Fruit fly (Drosophila melanogaster): ENCODE measurements around the gene pst.

Gene pst

DNA sequence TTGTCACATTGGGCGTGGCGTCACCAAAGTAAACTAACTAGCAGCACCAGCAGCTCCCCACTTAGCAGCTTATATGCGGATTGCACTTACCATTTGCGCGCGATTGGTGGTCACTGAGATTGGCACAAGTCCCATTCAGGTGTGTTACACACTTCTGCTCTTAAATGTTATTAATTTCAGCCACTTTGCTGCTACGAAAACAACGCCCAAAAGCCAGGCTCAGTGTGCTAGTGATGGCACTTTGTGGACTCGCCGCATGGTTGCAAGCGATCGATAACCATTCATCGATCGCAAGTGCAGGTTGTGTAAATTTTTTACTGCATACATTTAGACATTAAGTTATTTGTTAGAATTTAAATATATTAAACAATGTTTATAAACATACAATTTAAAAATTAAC lies 25.1 kb downstream of the pst start, which contains the start of the genes wrm1 and wrm2 (continued):
- TF ChIP-seq dati (GFP tag; IDR thresholded peaks at IDR 0.05) = no peak
- no peak for TF ChIP-seq gsb (GFP tag; IDR thresholded peaks at IDR 0.05)
- TF ChIP-seq twi (tag; optimal IDR thresholded peaks at IDR 0.05) = no peak
- no peak for TF ChIP-seq CG10959 (GFP tag; IDR thresholded peaks at IDR 0.05)
- peak; percentile 47 for TF ChIP-seq CG10267 (tag; optimal IDR thresholded peaks at IDR 0.05)
- TF ChIP-seq lmd (GFP tag; IDR thresholded peaks at IDR 0.05) = no peak
- TF ChIP-seq CG17361 (GFP tag; IDR thresholded peaks at IDR 0.05) = no peak
- no peak for TF ChIP-seq ham (GFP tag; IDR thresholded peaks at IDR 0.05)
- no peak for TF ChIP-seq ftz-f1 (GFP tag; optimal IDR thresholded peaks at IDR 0.05)
- TF ChIP-seq ttk (GFP tag; IDR thresholded peaks at IDR 0.05) = no peak
- TF ChIP-seq prd (optimal IDR thresholded peaks at IDR 0.05) = no peak
- TF ChIP-seq prd (GFP tag; IDR thresholded peaks at IDR 0.05) = no peak
- TF ChIP-seq amos (GFP tag; IDR thresholded peaks at IDR 0.05; ENCODE audit: partially characterized antibody) = peak; percentile 66
- TF ChIP-seq CG14441 (GFP tag; IDR thresholded peaks at IDR 0.05) = no peak
- no peak for TF ChIP-seq sens (GFP tag)
- TF ChIP-seq Sox102F (GFP tag; optimal IDR thresholded peaks at IDR 0.05) = no peak
- peak; percentile 67 for TF ChIP-seq tna (GFP tag; IDR thresholded peaks at IDR 0.05; ENCODE audit: partially characterized antibody)
- TF ChIP-seq pnt (GFP tag; optimal IDR thresholded peaks at IDR 0.05) = no peak
- TF ChIP-seq Sin3A (optimal IDR thresholded peaks at IDR 0.05) = peak; percentile 10
- TF ChIP-seq Elba2 (GFP tag; optimal IDR thresholded peaks at IDR 0.05) = peak; percentile 88
- no peak for TF ChIP-seq ap (GFP tag; IDR thresholded peaks at IDR 0.05)
- TF ChIP-seq Mad (GFP tag; optimal IDR thresholded peaks at IDR 0.05) = no peak
- TF ChIP-seq pita (GFP tag; optimal IDR thresholded peaks at IDR 0.05) = no peak
- TF ChIP-seq CG11456 (GFP tag; IDR thresholded peaks at IDR 0.05) = no peak
- no peak for TF ChIP-seq Oaz (GFP tag; IDR thresholded peaks at IDR 0.05)
- TF ChIP-seq CG11723 (GFP tag; optimal IDR thresholded peaks at IDR 0.05) = no peak
- TF ChIP-seq ab (GFP tag; optimal IDR thresholded peaks at IDR 0.05) = no peak
- no peak for TF ChIP-seq ERR (GFP tag; optimal IDR thresholded peaks at IDR 0.05)
- TF ChIP-seq CG9932 (GFP tag; IDR thresholded peaks at IDR 0.05) = no peak
- 0 out of 2 replicates have a peak, but pooled peaks have one; percentile 26 for TF ChIP-seq vvl (GFP tag; IDR thresholded peaks at IDR 0.05)
- TF ChIP-seq cg (GFP tag; optimal IDR thresholded peaks at IDR 0.05) = no peak
- TF ChIP-seq CG42726 (GFP tag; IDR thresholded peaks at IDR 0.05; ENCODE audit: partially characterized antibody) = no peak
- TF ChIP-seq CG17568 (GFP tag; optimal IDR thresholded peaks at IDR 0.05) = no peak
- no peak for TF ChIP-seq NC2β (GFP tag; optimal IDR thresholded peaks at IDR 0.05)
- no peak for TF ChIP-seq CTCF (GFP tag; optimal IDR thresholded peaks at IDR 0.05)
- peak; percentile 62 for TF ChIP-seq CG4617 (GFP tag; optimal IDR thresholded peaks at IDR 0.05; ENCODE audit: borderline replicate concordance)
- TF ChIP-seq CG7786 (GFP tag; optimal IDR thresholded peaks at IDR 0.05) = no peak
- no peak for TF ChIP-seq schlank (tag; optimal IDR thresholded peaks at IDR 0.05)
- TF ChIP-seq CG1832 (GFP tag; optimal IDR thresholded peaks at IDR 0.05) = no peak
- TF ChIP-seq Gsc (GFP tag; IDR thresholded peaks at IDR 0.05) = no peak
- peak; percentile 62 for TF ChIP-seq unc-4 (GFP tag; IDR thresholded peaks at IDR 0.05; ENCODE audit: partially characterized antibody)
- no peak for TF ChIP-seq chn (GFP tag; optimal IDR thresholded peaks at IDR 0.05)
- no peak for TF ChIP-seq CG13123 (GFP tag; optimal IDR thresholded peaks at IDR 0.05)
- TF ChIP-seq CoRest (tag; optimal IDR thresholded peaks at IDR 0.05) = peak; percentile 15
- TF ChIP-seq ken (GFP tag; IDR thresholded peaks at IDR 0.05) = no peak
- TF ChIP-seq bsh (GFP tag; optimal IDR thresholded peaks at IDR 0.05) = no peak
- TF ChIP-seq Med (GFP tag) = peak; percentile 84
- peak; percentile 38 for TF ChIP-seq CG15514 (GFP tag; optimal IDR thresholded peaks at IDR 0.05)
- TF ChIP-seq Nf-YA (GFP tag; IDR thresholded peaks at IDR 0.05) = no peak
- no peak for TF ChIP-seq br (optimal IDR thresholded peaks at IDR 0.05)
- TF ChIP-seq Hr78 (GFP tag; optimal IDR thresholded peaks at IDR 0.05) = no peak
- TF ChIP-seq Bteb2 (GFP tag; optimal IDR thresholded peaks at IDR 0.05) = no peak
- TF ChIP-seq CG10543 (GFP tag; optimal IDR thresholded peaks at IDR 0.05) = no peak
- no peak for TF ChIP-seq HLH54F (GFP tag; optimal IDR thresholded peaks at IDR 0.05)

Measured in whole organism, embryonic.